Fruit fly (Drosophila melanogaster): ENCODE measurements around the gene CG6996.
A peak's percentile ranks its signal among the peaks of the same experiment; 100 is the strongest.

Gene CG6996

dm6 chr3L:20241163-20241970 lies 34.0 kb downstream of the CG6996 start, which contains the start of the genes CG6951 and CG17233 (continued):
- TF ChIP-seq Xrp1 (GFP tag; IDR thresholded peaks at IDR 0.05) (no peak), Chrac-16 (GFP tag; optimal IDR thresholded peaks at IDR 0.05) (no peak), GATAe (GFP tag; conservative IDR thresholded peaks at IDR 0.05) (no peak), CG15073 (GFP tag; optimal IDR thresholded peaks at IDR 0.05) (no peak), bowl (GFP tag; IDR thresholded peaks at IDR 0.05) (no peak), unc-4 (GFP tag; IDR thresholded peaks at IDR 0.05; ENCODE audit: partially characterized antibody) (no peak), CG12219 (GFP tag; optimal IDR thresholded peaks at IDR 0.05) (no peak), tin (GFP tag; optimal IDR thresholded peaks at IDR 0.05) (no peak), shn (GFP tag; optimal IDR thresholded peaks at IDR 0.05) (no peak), CG3995 (GFP tag; optimal IDR thresholded peaks at IDR 0.05) (peak; percentile 48), CG30431 (GFP tag; optimal IDR thresholded peaks at IDR 0.05) (no peak), CG31388 (GFP tag; optimal IDR thresholded peaks at IDR 0.05) (no peak), NfI (GFP tag; optimal IDR thresholded peaks at IDR 0.05) (no peak), Vsx1 (GFP tag; optimal IDR thresholded peaks at IDR 0.05) (no peak), prd (optimal IDR thresholded peaks at IDR 0.05) (no peak), prd (GFP tag; IDR thresholded peaks at IDR 0.05) (no peak), Optix (GFP tag; IDR thresholded peaks at IDR 0.05) (no peak), CG33213 (GFP tag; optimal IDR thresholded peaks at IDR 0.05) (no peak), CG8478 (optimal IDR thresholded peaks at IDR 0.05) (peak; percentile 76), ap (GFP tag; IDR thresholded peaks at IDR 0.05) (no peak), az2 (GFP tag; optimal IDR thresholded peaks at IDR 0.05) (no peak), CG5953 (GFP tag; IDR thresholded peaks at IDR 0.05) (no peak), usp (GFP tag; optimal IDR thresholded peaks at IDR 0.05) (no peak), bab2 (GFP tag; optimal IDR thresholded peaks at IDR 0.05) (peak; percentile 10), CG2120 (GFP tag; optimal IDR thresholded peaks at IDR 0.05) (no peak), CG42726 (GFP tag; IDR thresholded peaks at IDR 0.05; ENCODE audit: partially characterized antibody) (no peak), CG32532 (GFP tag; IDR thresholded peaks at IDR 0.05) (no peak), D19B (GFP tag; optimal IDR thresholded peaks at IDR 0.05) (no peak), E2f1 (GFP tag; IDR thresholded peaks at IDR 0.05) (no peak), otp (GFP tag; IDR thresholded peaks at IDR 0.05) (no peak), Sin3A (optimal IDR thresholded peaks at IDR 0.05) (peak; percentile 24), Xbp1 (GFP tag; optimal IDR thresholded peaks at IDR 0.05) (no peak), Abd-B (GFP tag; optimal IDR thresholded peaks at IDR 0.05) (no peak), CG31365 (tag; optimal IDR thresholded peaks at IDR 0.05) (no peak), ara (GFP tag; IDR thresholded peaks at IDR 0.05) (no peak), HLH4C (GFP tag; IDR thresholded peaks at IDR 0.05; ENCODE audit: partially characterized antibody) (no peak; the same call in 2 of the 3 replicates), sc (optimal IDR thresholded peaks at IDR 0.05) (no peak), sc (GFP tag; optimal IDR thresholded peaks at IDR 0.05) (no peak), sna (GFP tag; IDR thresholded peaks at IDR 0.05; ENCODE audit: partially characterized antibody) (no peak), CG13624 (GFP tag; optimal IDR thresholded peaks at IDR 0.05) (no peak), Mrtf (GFP tag; IDR thresholded peaks at IDR 0.05) (no peak), CG15514 (GFP tag; optimal IDR thresholded peaks at IDR 0.05) (peak; percentile 98), bigmax (GFP tag; optimal IDR thresholded peaks at IDR 0.05) (no peak), Camta (GFP tag; optimal IDR thresholded peaks at IDR 0.05) (no peak), CG34224 (GFP tag; IDR thresholded peaks at IDR 0.05; ENCODE audit: partially characterized antibody) (no peak), CG6791 (GFP tag; IDR thresholded peaks at IDR 0.05; ENCODE audit: partially characterized antibody) (no peak), ato (GFP tag; IDR thresholded peaks at IDR 0.05; ENCODE audit: partially characterized antibody) (no peak), CG1603 (tag; optimal IDR thresholded peaks at IDR 0.05) (no peak), Sry-β (GFP tag; optimal IDR thresholded peaks at IDR 0.05) (no peak), abd-A (tag; optimal IDR thresholded peaks at IDR 0.05) (no peak), CG11695 (GFP tag; IDR thresholded peaks at IDR 0.05) (no peak)

Measured in whole organism, embryonic.